Fruit fly (Drosophila melanogaster) whole organism, wandering third instar larva: ENCODE measurements around the gene MagR.

Experiments used
- Dfd ChIP-seq: fragments of >200 bp; optimal IDR thresholded peaks from 2 replicates; lab custom pipeline; 2017; ENCODE audit warnings: missing biosample characterization, missing genetic modification characterization
- Dif ChIP-seq: fragments of 200-275, 200-300 bp; sonication (Bioruptor generic); optimal IDR thresholded peaks from 2 replicates; lab custom pipeline; 2018; ENCODE audit warnings: missing biosample characterization, missing genetic modification characterization; ENCODE audit not compliant: partially characterized antibody
- HLH106 ChIP-seq: fragments of 200-800 bp; optimal IDR thresholded peaks from 3 replicates; lab custom pipeline; 2019; ENCODE audit warnings: missing biosample characterization, mild to moderate bottlenecking, missing genetic modification characterization, moderate library complexity
- Hnf4 ChIP-seq: fragments of 200-800 bp; sonication (Bioruptor generic); optimal IDR thresholded peaks from 2 replicates; lab custom pipeline; 2016; ENCODE audit warnings: missing biosample characterization, mild to moderate bottlenecking, missing genetic modification characterization
- Hr78 ChIP-seq: fragments of >200 bp; optimal IDR thresholded peaks from 2 replicates; lab custom pipeline; 2017; ENCODE audit warnings: missing biosample characterization, missing genetic modification characterization
- Hr83 ChIP-seq: fragments of 200-300 bp; sonication (Bioruptor generic); optimal IDR thresholded peaks from 2 replicates; lab custom pipeline; 2016; ENCODE audit warnings: missing biosample characterization, mild to moderate bottlenecking, missing genetic modification characterization, moderate library complexity; ENCODE audit not compliant: poor library complexity, severe bottlenecking
- Jra ChIP-seq: sonication (Bioruptor generic); optimal IDR thresholded peaks from 2 replicates; lab custom pipeline; 2016; ENCODE audit warnings: missing biosample characterization, missing genetic modification characterization
- Mio ChIP-seq: sonication (Bioruptor generic); optimal IDR thresholded peaks from 2 replicates; lab custom pipeline; 2016; ENCODE audit warnings: missing biosample characterization, missing genetic modification characterization
- N ChIP-seq: fragments of >200 bp; optimal IDR thresholded peaks from 2 replicates; lab custom pipeline; 2018; ENCODE audit warnings: missing biosample characterization, missing external identifiers, missing genetic modification characterization
- OdsH ChIP-seq: fragments of 200-800 bp; sonication (Bioruptor generic); optimal IDR thresholded peaks from 2 replicates; lab custom pipeline; 2016; ENCODE audit warnings: missing biosample characterization, mild to moderate bottlenecking, missing genetic modification characterization
- Rel ChIP-seq, 2 experiments: fragments of 200-800 bp; sonication (Bioruptor generic) in 1 of 2; optimal IDR thresholded peaks; 2 replicates in 1 of 2; 3 replicates in 1 of 2; lab custom pipeline; 2016 to 2019; ENCODE audit warnings: mild to moderate bottlenecking in 2 of 2, missing biosample characterization in 2 of 2, missing genetic modification characterization in 2 of 2, moderate library complexity in 1 of 2
- Sp1 ChIP-seq: fragments of 200-800 bp; sonication (Bioruptor generic); optimal IDR thresholded peaks from 3 replicates; lab custom pipeline; 2019; ENCODE audit warnings: missing biosample characterization, mild to moderate bottlenecking, missing genetic modification characterization, moderate library complexity
- Vsx2 ChIP-seq: fragments of 200-300, 225-300 bp; sonication (Bioruptor generic); optimal IDR thresholded peaks from 2 replicates; lab custom pipeline; 2018; ENCODE audit warnings: missing biosample characterization, missing genetic modification characterization; ENCODE audit not compliant: partially characterized antibody
- br ChIP-seq: fragments of 200-800 bp; sonication (Bioruptor generic); optimal IDR thresholded peaks from 2 replicates; lab custom pipeline; 2016; ENCODE audit warnings: missing biosample characterization, missing genetic modification characterization
- brk ChIP-seq: fragments of 200-800 bp; sonication (Bioruptor generic); optimal IDR thresholded peaks from 2 replicates; lab custom pipeline; 2016; ENCODE audit warnings: missing biosample characterization, mild to moderate bottlenecking, missing genetic modification characterization
- dsf ChIP-seq: sonication (Bioruptor generic); optimal IDR thresholded peaks from 2 replicates; lab custom pipeline; 2016; ENCODE audit warnings: missing biosample characterization, missing genetic modification characterization, borderline replicate concordance
- ey ChIP-seq: fragments of 200-800 bp; sonication (Bioruptor generic); optimal IDR thresholded peaks from 2 replicates; lab custom pipeline; 2016; ENCODE audit warnings: missing biosample characterization, missing genetic modification characterization
- fru ChIP-seq: fragments of 200-800 bp; sonication (Bioruptor generic); optimal IDR thresholded peaks from 3 replicates; lab custom pipeline; 2016; ENCODE audit warnings: missing biosample characterization, mild to moderate bottlenecking, missing genetic modification characterization
- h ChIP-seq: fragments of 200-800 bp; sonication (Bioruptor generic); optimal IDR thresholded peaks from 3 replicates; lab custom pipeline; 2016; ENCODE audit warnings: missing biosample characterization, mild to moderate bottlenecking, missing genetic modification characterization
- jim ChIP-seq: fragments of 175-275, 200-325 bp; sonication (Bioruptor generic); optimal IDR thresholded peaks from 2 replicates; lab custom pipeline; 2016; ENCODE audit warnings: missing biosample characterization, mild to moderate bottlenecking, missing genetic modification characterization
- lola ChIP-seq: fragments of >200 bp; optimal IDR thresholded peaks from 2 replicates; lab custom pipeline; 2017; ENCODE audit warnings: missing biosample characterization, missing genetic modification characterization
- pan ChIP-seq: fragments of >200 bp; optimal IDR thresholded peaks from 2 replicates; lab custom pipeline; 2017
- psq ChIP-seq: fragments of 200-800 bp; sonication (Bioruptor generic); optimal IDR thresholded peaks from 3 replicates; lab custom pipeline; 2017; ENCODE audit warnings: missing biosample characterization, mild to moderate bottlenecking, missing genetic modification characterization, moderate library complexity
- rgr ChIP-seq: fragments of 200-800 bp; sonication (Bioruptor generic); optimal IDR thresholded peaks from 3 replicates; lab custom pipeline; 2016; ENCODE audit warnings: missing biosample characterization, mild to moderate bottlenecking, missing genetic modification characterization
- sage ChIP-seq: fragments of 200-800 bp; sonication (Bioruptor generic); optimal IDR thresholded peaks from 2 replicates; lab custom pipeline; 2016; ENCODE audit warnings: missing biosample characterization, mild to moderate bottlenecking, missing genetic modification characterization
- sv ChIP-seq: fragments of 200-800 bp; sonication (Bioruptor generic); optimal IDR thresholded peaks from 3 replicates; lab custom pipeline; 2016; ENCODE audit warnings: missing biosample characterization, missing genetic modification characterization
- usp ChIP-seq: fragments of >200 bp; optimal IDR thresholded peaks from 2 replicates; lab custom pipeline; 2017; ENCODE audit warnings: missing biosample characterization, missing genetic modification characterization
- woc ChIP-seq: sonication (Bioruptor generic); optimal IDR thresholded peaks from 2 replicates; lab custom pipeline; 2016; ENCODE audit warnings: missing biosample characterization, mild to moderate bottlenecking, missing genetic modification characterization

The MagR gene

DNA sequence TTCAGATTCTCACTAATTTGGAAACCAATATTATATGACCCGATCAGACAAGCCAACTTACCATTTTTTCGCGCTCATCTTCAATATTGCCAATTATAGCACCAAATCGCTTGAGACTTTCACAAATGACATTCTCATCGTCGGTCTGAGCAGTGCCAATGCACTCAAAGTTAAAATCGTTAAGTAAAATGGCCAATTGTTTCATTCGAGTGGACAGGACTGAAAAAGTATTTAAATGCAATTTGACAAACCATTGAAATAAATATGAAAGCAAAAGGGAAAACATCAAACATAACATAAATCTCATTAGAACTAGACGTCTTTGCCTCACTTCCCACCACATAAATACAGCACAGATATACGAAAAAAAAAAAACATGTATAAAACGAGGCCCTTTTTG, 21.9 kb downstream of the MagR start, which contains the start of gene CG8260:
CG8260 (plus strand) TSS at position 301 of the 400 bp plus-strand sequence.
- TF ChIP-seq fru (GFP tag; lab: Kevin White, UChicago) (no peak), brk (GFP tag; lab: Kevin White, UChicago) (no peak), Mio (GFP tag; lab: Kevin White, UChicago) (no peak), ey (GFP tag; lab: Kevin White, UChicago) (no peak), Jra (no peak), sage (no peak), HLH106 (tag; lab: Kevin White, UChicago) (no peak), Hnf4 (GFP tag; lab: Kevin White, UChicago) (no peak), rgr (GFP tag; lab: Kevin White, UChicago) (no peak), jim (no peak), Sp1 (no peak), h (GFP tag; lab: Kevin White, UChicago) (no peak), sv (GFP tag; lab: Kevin White, UChicago) (no peak), Vsx2 (no peak), Dfd (GFP tag; lab: Kevin White, UChicago) (no peak)

DNA sequence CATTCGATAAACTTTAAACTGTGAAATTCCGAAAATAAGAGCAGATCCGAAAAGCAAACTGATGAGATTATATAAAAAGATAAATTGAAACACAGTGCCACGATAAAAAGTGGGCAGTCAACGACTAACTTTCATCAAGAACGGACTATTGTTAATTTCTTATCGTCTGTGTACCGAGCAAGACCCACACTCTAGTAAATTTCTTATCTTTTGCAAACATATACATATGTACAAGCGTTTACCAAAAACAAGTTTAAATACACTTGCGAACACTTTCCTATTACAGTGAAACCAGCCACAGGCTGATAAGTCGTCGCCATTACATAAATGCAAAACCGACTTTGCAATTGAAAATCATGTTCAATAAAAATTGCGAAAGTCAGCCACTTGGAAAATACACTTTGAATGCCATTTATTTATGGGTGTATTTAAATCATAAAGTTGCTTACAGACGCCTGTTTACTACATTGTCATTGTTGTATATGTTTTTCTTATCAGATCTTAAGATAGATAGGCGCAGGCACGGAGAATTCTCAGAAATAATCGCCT, 24.7 kb downstream of the MagR start:
- no peak for TF ChIP-seq usp (GFP tag; lab: Kevin White, UChicago)
- TF ChIP-seq Hr83 (GFP tag; lab: Kevin White, UChicago), result no peak
- no peak for TF ChIP-seq br (GFP tag; lab: Kevin White, UChicago)
- TF ChIP-seq dsf, result no peak
- no peak for TF ChIP-seq Mio (GFP tag; lab: Kevin White, UChicago)
- peak; percentile 6 for TF ChIP-seq fru (GFP tag; lab: Kevin White, UChicago)
- no peak for TF ChIP-seq OdsH (GFP tag; lab: Kevin White, UChicago)

DNA sequence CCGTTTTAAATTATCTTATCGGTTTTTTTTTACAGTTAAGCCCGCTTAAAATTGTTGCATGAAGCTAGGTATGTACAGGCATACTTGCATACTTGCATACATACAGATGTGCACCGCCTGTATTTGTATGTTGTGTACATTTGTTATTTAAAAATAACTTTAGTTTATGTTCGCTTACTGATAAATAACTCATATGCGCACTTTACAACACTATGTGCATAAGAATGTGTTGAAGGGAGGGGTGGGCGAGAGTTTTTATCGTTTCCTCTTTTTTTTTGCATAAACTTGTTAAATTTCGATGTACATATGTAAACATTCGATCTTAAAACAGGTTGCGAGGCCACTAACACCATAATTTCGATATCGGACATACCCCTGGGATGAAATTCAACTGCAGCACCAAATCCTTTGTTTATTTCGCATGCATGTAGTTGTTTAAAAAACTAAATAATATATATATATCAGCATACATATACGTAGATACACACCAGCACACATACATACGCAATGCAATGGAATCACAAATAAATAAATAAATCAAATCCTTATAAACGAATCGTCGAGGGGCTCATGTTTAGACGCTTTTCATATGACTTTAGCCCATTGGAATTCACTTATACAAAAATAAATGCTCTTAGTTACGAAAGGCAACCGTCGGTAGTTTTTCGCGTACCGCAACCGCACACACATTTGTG, 25.8 kb downstream of the MagR start:
- TF ChIP-seq pan, result no peak

DNA sequence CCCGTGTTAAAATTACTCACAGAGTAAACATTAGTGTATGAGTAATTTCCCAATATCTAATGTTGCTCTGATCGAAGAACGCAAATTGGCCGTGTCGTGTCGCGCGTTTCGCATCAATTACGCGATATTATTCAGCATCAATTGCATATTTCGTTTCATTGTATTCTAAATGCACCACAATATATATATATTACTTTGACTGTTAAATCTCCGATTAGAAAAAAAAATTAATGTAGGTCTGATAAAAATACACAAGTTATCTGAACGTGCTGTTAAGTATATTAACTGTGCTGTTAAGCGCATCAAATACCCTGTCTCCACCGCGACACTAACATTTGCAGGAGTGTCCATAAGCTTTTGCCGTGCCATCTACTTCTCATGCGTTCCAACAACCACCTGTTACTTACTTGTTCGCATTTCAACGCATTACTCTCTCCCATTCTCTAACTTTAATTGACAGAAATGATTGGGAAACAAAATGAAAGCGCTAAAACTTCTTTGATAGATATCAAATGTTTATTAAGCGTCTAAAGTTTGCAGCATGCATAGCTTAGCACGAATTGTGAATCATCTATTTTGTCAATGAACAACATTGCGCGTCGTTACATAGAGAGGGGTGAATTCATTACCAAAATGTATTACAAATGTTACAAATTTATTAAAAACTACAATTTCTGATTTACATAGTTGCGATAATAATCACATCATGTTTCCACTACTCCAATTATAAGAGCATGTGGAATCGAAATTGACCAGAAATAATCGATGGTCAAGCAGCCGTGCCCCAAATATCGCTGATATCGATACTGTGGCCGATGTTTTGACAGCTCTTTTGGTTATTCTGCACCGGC, 26.6 kb downstream of the MagR start, which contains the start of the genes Graf and mRpL3:
Graf (minus strand) TSS at position 287 of the 851 bp plus-strand sequence.
mRpL3 (plus strand) TSS at position 802 of the 851 bp plus-strand sequence.
- no peak for TF ChIP-seq jim
- TF ChIP-seq psq (GFP tag; lab: Kevin White, UChicago), result no peak
- TF ChIP-seq Hr78 (GFP tag; lab: Kevin White, UChicago), result peak; percentile 74
- peak; percentile 84 for TF ChIP-seq N (GFP tag; lab: Kevin White, UChicago)
- TF ChIP-seq fru (GFP tag; lab: Kevin White, UChicago), result peak; percentile 97
- TF ChIP-seq woc, result peak; percentile 71

DNA sequence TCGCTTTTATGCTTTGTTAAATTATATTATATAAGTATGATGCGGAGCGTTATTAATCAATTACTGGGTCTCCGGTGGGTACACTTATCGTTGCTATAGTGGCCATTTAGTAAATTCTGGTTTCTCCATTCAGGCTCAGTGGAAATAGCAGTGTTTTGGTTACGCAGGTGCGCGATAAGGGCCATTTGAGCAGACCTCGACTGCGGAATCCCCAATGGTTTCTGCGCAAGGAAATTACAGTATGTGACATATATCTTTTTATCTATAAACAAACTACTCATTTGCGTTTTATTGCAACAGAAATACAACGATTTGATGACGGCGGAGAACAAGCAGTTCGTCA, 27.2 kb downstream of the MagR start:
- TF ChIP-seq Rel (GFP tag; optimal IDR thresholded peaks at IDR 0.05; lab: Kevin White, UChicago), result no peak
- TF ChIP-seq Rel (tag; optimal IDR thresholded peaks at IDR 0.05; lab: Kevin White, UChicago), result peak; percentile 6
- no peak for TF ChIP-seq ey (GFP tag; lab: Kevin White, UChicago)
- no peak for TF ChIP-seq jim

dm6 chrX:15762723-15763122, 28.7 kb downstream of the MagR start, which contains the start of gene Polr3A:
TSS of gene Polr3A (plus strand) at chrX:15762956.
- TF ChIP-seq sv (GFP tag; lab: Kevin White, UChicago), result no peak
- TF ChIP-seq Mio (GFP tag; lab: Kevin White, UChicago), result no peak
- TF ChIP-seq lola (GFP tag; lab: Kevin White, UChicago), result no peak
- no peak for TF ChIP-seq Dif (GFP tag; lab: Kevin White, UChicago)
